Worm (Caenorhabditis elegans): ENCODE data around the gene F35B3.7.

Gene F35B3.7

ce11 chrX:17006843-17007242 is 36.0 kb downstream of the F35B3.7 start:
- TF ChIP-seq set-16 (GFP tag; IDR thresholded peaks at IDR 0.05) (peak; percentile 84), ceh-82 (tag; optimal IDR thresholded peaks at IDR 0.05) (no peak), ZK546.5 (tag; optimal IDR thresholded peaks at IDR 0.05) (no peak), egl-43 (GFP tag; IDR thresholded peaks at IDR 0.05) (0 out of 2 replicates have a peak, but pooled peaks have one; percentile 35), nhr-102 (tag; optimal IDR thresholded peaks at IDR 0.05) (no peak), T26A8.4 (GFP tag; IDR thresholded peaks at IDR 0.05) (no peak)

DNA sequence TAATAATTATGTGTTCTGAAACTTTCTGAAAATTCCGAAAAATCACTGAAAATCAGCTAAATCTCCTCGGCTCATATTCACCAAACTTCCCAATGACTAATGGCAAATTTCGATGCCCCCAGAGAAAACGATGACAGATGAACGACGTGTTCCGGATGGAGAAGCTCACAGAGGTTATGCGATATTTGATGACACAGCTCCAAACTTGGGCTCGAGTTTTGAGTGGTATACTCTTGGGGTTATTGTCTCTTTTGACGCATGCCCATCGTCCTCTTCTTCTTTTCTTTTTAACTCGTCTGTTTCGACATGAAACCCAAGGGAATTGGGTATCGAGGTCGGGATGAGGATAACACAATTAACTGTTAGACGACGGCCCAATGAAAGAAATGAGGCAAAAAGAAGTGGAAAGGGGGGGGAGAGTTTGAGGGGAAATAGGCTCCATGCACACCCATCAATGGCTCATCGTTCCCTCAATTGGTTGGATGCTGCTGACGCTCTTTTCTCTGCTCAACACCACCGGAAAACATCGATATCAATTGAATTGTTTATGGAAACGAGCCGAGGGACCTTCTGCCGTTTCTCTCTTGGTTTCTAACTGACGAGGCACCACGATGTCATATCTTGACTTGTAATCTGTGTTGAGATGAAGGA is 39.3 kb downstream of the F35B3.7 start:
- peak; percentile 19 for TF ChIP-seq rbr-2 (tag; optimal IDR thresholded peaks at IDR 0.05)
- TF ChIP-seq unc-62 (GFP tag; optimal IDR thresholded peaks at IDR 0.05 in 1 of 2), result peak in 1 of 2 experiments; percentile 98
- TF ChIP-seq unc-62 (tag; optimal IDR thresholded peaks at IDR 0.05), result no peak
- TF ChIP-seq lsy-2 (tag; optimal IDR thresholded peaks at IDR 0.05), result peak in 1 of 2 experiments; percentile 13
- TF ChIP-seq aha-1 (tag), result peak; percentile 91
- TF ChIP-seq nhr-48 (tag; optimal IDR thresholded peaks at IDR 0.05), result no peak
- TF ChIP-seq ces-1 (GFP tag; optimal IDR thresholded peaks at IDR 0.05), result peak; percentile 49
- no peak for TF ChIP-seq nhr-237 (tag; optimal IDR thresholded peaks at IDR 0.05)

- TF ChIP-seq lsy-2 (tag; optimal IDR thresholded peaks at IDR 0.05) (peak in 1 of 2 experiments; percentile 39), unc-62 (GFP tag; optimal IDR thresholded peaks at IDR 0.05 in 1 of 2) (peak in 1 of 2 experiments; percentile 98), unc-62 (tag; optimal IDR thresholded peaks at IDR 0.05) (no peak), mes-2 (tag; optimal IDR thresholded peaks at IDR 0.05; ENCODE audit: poor library complexity, severe bottlenecking) (no peak)
Measured at ce11 chrX:17002149-17002548, 40.7 kb downstream of the F35B3.7 start.

DNA sequence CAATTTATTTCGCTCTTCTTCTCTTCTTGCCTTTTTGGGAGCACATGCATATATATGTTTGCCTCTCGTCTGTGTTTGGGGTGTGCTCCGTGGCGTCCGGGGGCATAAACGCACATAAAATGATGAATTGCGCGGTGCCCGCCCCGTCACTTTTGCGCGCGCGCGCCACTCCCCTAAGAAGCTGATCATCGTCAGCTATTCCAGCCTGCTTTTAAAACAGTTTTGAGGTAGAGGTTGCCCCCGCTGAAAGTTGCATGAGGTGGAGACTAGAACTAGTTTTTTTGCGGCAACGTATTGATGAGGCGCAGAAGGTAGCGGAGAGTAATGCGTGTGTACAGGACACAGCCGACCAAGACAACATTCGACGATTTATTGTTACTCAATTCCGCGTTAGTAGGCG is 43.2 kb downstream of the F35B3.7 start:
- peak; percentile 98 for TF ChIP-seq aha-1 (tag)
- no peak for TF ChIP-seq zag-1 (tag; optimal IDR thresholded peaks at IDR 0.05)
- 0 out of 2 replicates have a peak, but pooled peaks have one; percentile 38 for TF ChIP-seq egl-43 (GFP tag; IDR thresholded peaks at IDR 0.05)
- 0 out of 2 replicates have a peak, but pooled peaks have one; percentile 3 for TF ChIP-seq ceh-44 (GFP tag; IDR thresholded peaks at IDR 0.05)
- TF ChIP-seq madf-5 (GFP tag; IDR thresholded peaks at IDR 0.05), result 0 out of 4 replicates have a peak, but pooled peaks of 1 of the 2 experiments have one; percentile 46

- 0 out of 2 replicates have a peak, but pooled peaks have one; percentile 31 for TF ChIP-seq hmg-1.1 (GFP tag; IDR thresholded peaks at IDR 0.05)
- TF ChIP-seq nhr-76 (tag; optimal IDR thresholded peaks at IDR 0.05), result no peak
- 0 out of 2 replicates have a peak, but pooled peaks have one; percentile 58 for TF ChIP-seq F44E2.7 (GFP tag; IDR thresholded peaks at IDR 0.05)
- TF ChIP-seq ces-1 (GFP tag; optimal IDR thresholded peaks at IDR 0.05), result no peak
- peak; percentile 76 for TF ChIP-seq set-16 (GFP tag; IDR thresholded peaks at IDR 0.05)
- TF ChIP-seq spr-1 (tag; optimal IDR thresholded peaks at IDR 0.05), result no peak
Measured at ce11 chrX:16998981-16999380, 43.9 kb downstream of the F35B3.7 start.

ce11 chrX:16998003-16998402 is 44.9 kb downstream of the F35B3.7 start:
- TF ChIP-seq nhr-41 (GFP tag; IDR thresholded peaks at IDR 0.05) (no peak), mep-1 (tag; optimal IDR thresholded peaks at IDR 0.05) (peak; percentile 4), unc-62 (GFP tag; optimal IDR thresholded peaks at IDR 0.05 in 1 of 2) (peak in 1 of 2 experiments; percentile 83), unc-62 (tag; optimal IDR thresholded peaks at IDR 0.05) (no peak), hlh-30 (tag; optimal IDR thresholded peaks at IDR 0.05; ENCODE audit: insufficient read depth) (peak; percentile 46), pha-4 (GFP tag; IDR thresholded peaks at IDR 0.05) (no peak), pha-4 (tag; optimal IDR thresholded peaks at IDR 0.05) (no peak), nhr-28 (tag; optimal IDR thresholded peaks at IDR 0.05) (peak; percentile 11), F49E8.2 (tag; optimal IDR thresholded peaks at IDR 0.05; ENCODE audit: borderline replicate concordance) (no peak), madf-9 (GFP tag; conservative IDR thresholded peaks at IDR 0.05) (no peak), nhr-76 (tag; optimal IDR thresholded peaks at IDR 0.05) (no peak), nhr-25 (tag; optimal IDR thresholded peaks at IDR 0.05; ENCODE audit: borderline replicate concordance, insufficient read depth) (no peak)

Data from whole organism, L4 larva.